Fruit fly (Drosophila melanogaster): ENCODE measurements around the gene CG5391.
A peak's percentile ranks its signal among the peaks of the same experiment; 100 is the strongest.

Gene CG5391

dm6 chr3R:22356464-22357410 is 22.8 kb upstream of the CG5391 start, which contains the start of gene Sar1 (continued):
- TF ChIP-seq CG3163 (GFP tag; optimal IDR thresholded peaks at IDR 0.05) (peak; percentile 60), Elba2 (GFP tag; optimal IDR thresholded peaks at IDR 0.05) (peak; percentile 76), CG15479 (GFP tag; optimal IDR thresholded peaks at IDR 0.05) (no peak), CG17361 (GFP tag; IDR thresholded peaks at IDR 0.05) (peak; percentile 19; the same call in 1 of the 3 replicates), CG6175 (GFP tag; IDR thresholded peaks at IDR 0.05) (no peak), CG11085 (GFP tag; IDR thresholded peaks at IDR 0.05) (no peak), mirr (GFP tag; optimal IDR thresholded peaks at IDR 0.05) (no peak), CG16863 (GFP tag; optimal IDR thresholded peaks at IDR 0.05) (no peak), CG12942 (GFP tag; optimal IDR thresholded peaks at IDR 0.05) (peak; percentile 8), bigmax (GFP tag; optimal IDR thresholded peaks at IDR 0.05) (no peak), CG12219 (GFP tag; optimal IDR thresholded peaks at IDR 0.05) (no peak), br (optimal IDR thresholded peaks at IDR 0.05) (no peak), Sry-β (GFP tag; optimal IDR thresholded peaks at IDR 0.05) (no peak), Myb (GFP tag; optimal IDR thresholded peaks at IDR 0.05) (peak; percentile 74), CG10979 (tag; optimal IDR thresholded peaks at IDR 0.05) (no peak), Rfx (GFP tag; IDR thresholded peaks at IDR 0.05) (peak; percentile 61), CG8478 (optimal IDR thresholded peaks at IDR 0.05) (peak; percentile 29), rib (GFP tag; IDR thresholded peaks at IDR 0.05) (no peak), Oli (tag; optimal IDR thresholded peaks at IDR 0.05) (no peak), Doc3 (GFP tag; IDR thresholded peaks at IDR 0.05; ENCODE audit: partially characterized antibody) (peak; percentile 82), Lpt (GFP tag; optimal IDR thresholded peaks at IDR 0.05) (no peak), dan (GFP tag; IDR thresholded peaks at IDR 0.05) (no peak), hkb (optimal IDR thresholded peaks at IDR 0.05) (peak; percentile 56), hkb (GFP tag; IDR thresholded peaks at IDR 0.05) (no peak), Dbx (GFP tag; IDR thresholded peaks at IDR 0.05) (peak; percentile 74; the same call in 2 of the 3 replicates), CG17359 (tag; optimal IDR thresholded peaks at IDR 0.05) (no peak), fd3F (GFP tag; optimal IDR thresholded peaks at IDR 0.05) (no peak), gem (tag; optimal IDR thresholded peaks at IDR 0.05) (peak; percentile 16), en (GFP tag; optimal IDR thresholded peaks at IDR 0.05) (no peak), Xbp1 (GFP tag; optimal IDR thresholded peaks at IDR 0.05) (peak; percentile 46), lilli (GFP tag; optimal IDR thresholded peaks at IDR 0.05) (peak; percentile 42), cas (GFP tag; IDR thresholded peaks at IDR 0.05) (no peak), CG6254 (GFP tag; optimal IDR thresholded peaks at IDR 0.05) (peak; percentile 16), nmo (GFP tag; optimal IDR thresholded peaks at IDR 0.05) (peak; percentile 84), MESR4 (GFP tag; optimal IDR thresholded peaks at IDR 0.05) (peak; percentile 86), gsb-n (tag; optimal IDR thresholded peaks at IDR 0.05) (peak; percentile 70), CG1792 (GFP tag; optimal IDR thresholded peaks at IDR 0.05) (peak; percentile 35), Gsc (GFP tag; IDR thresholded peaks at IDR 0.05) (no peak), wdn (GFP tag; IDR thresholded peaks at IDR 0.05) (no peak), CG2678 (tag; optimal IDR thresholded peaks at IDR 0.05) (no peak), CG2199 (GFP tag; IDR thresholded peaks at IDR 0.05) (no peak), mld (GFP tag; IDR thresholded peaks at IDR 0.05; ENCODE audit: partially characterized antibody) (peak; percentile 72; the same call in 2 of the 3 replicates), Atf3 (GFP tag; optimal IDR thresholded peaks at IDR 0.05) (no peak), CG6791 (GFP tag; IDR thresholded peaks at IDR 0.05; ENCODE audit: partially characterized antibody) (peak; percentile 95), CG34224 (GFP tag; IDR thresholded peaks at IDR 0.05; ENCODE audit: partially characterized antibody) (peak; percentile 88), danr (GFP tag; IDR thresholded peaks at IDR 0.05) (no peak), HLHmδ (GFP tag; optimal IDR thresholded peaks at IDR 0.05) (no peak), phol (tag; optimal IDR thresholded peaks at IDR 0.05) (peak; percentile 73), Sin3A (optimal IDR thresholded peaks at IDR 0.05) (peak; percentile 81), CG14710 (tag; optimal IDR thresholded peaks at IDR 0.05) (peak; percentile 84)

Measured in whole organism, embryonic.